Worm (Caenorhabditis elegans): Measurements from ENCODE around the gene F32H5.1.

- TF ChIP-seq dpl-1 (GFP tag; optimal IDR thresholded peaks at IDR 0.05) (no peak), aly-2 (tag; optimal IDR thresholded peaks at IDR 0.05) (no peak), zip-11 (GFP tag; IDR thresholded peaks at IDR 0.05) (no peak), lin-1 (GFP tag; IDR thresholded peaks at IDR 0.05) (no peak), zip-2 (tag; optimal IDR thresholded peaks at IDR 0.05) (no peak), rbr-2 (tag; optimal IDR thresholded peaks at IDR 0.05) (no peak), ZK546.5 (tag; optimal IDR thresholded peaks at IDR 0.05) (no peak), F37D6.2 (tag; optimal IDR thresholded peaks at IDR 0.05) (no peak), set-16 (GFP tag; IDR thresholded peaks at IDR 0.05) (no peak), lin-39 (tag; optimal IDR thresholded peaks at IDR 0.05) (no peak), fkh-10 (GFP tag; optimal IDR thresholded peaks at IDR 0.05) (no peak), unc-62 (GFP tag; optimal IDR thresholded peaks at IDR 0.05 in 1 of 2) (peak in 1 of 2 experiments; percentile 95), unc-62 (tag; optimal IDR thresholded peaks at IDR 0.05) (no peak), egl-27 (tag; optimal IDR thresholded peaks at IDR 0.05) (no peak)
Measured at ce11 chrV:13402524-13402923, 44.7 kb upstream of the F32H5.1 start.

Data from whole organism, L4 larva.